Fruit fly (Drosophila melanogaster) whole organism: ENCODE measurements around the gene Saysd1.

ENCODE experiments used
- CG8478 ChIP-seq: fragments of >200 bp; optimal IDR thresholded peaks from 2 replicates; lab custom pipeline; 2018; ENCODE audit warnings: inconsistent platforms
- EcR ChIP-seq, 2 experiments: fragments of >200 bp; optimal IDR thresholded peaks; 2 replicates each; lab custom pipeline; 2017; ENCODE audit warnings: missing biosample characterization in 2 of 2, missing genetic modification characterization in 2 of 2, missing genetic modification reagents in 2 of 2
- pan ChIP-seq: fragments of >200 bp; optimal IDR thresholded peaks from 2 replicates; lab custom pipeline; 2017
- psq ChIP-seq: fragments of >200 bp; optimal IDR thresholded peaks from 2 replicates; lab custom pipeline; 2017
- usp ChIP-seq: fragments of >200 bp; optimal IDR thresholded peaks from 2 replicates; lab custom pipeline; 2017; ENCODE audit warnings: missing biosample characterization, missing genetic modification characterization, mixed read lengths

DNA sequence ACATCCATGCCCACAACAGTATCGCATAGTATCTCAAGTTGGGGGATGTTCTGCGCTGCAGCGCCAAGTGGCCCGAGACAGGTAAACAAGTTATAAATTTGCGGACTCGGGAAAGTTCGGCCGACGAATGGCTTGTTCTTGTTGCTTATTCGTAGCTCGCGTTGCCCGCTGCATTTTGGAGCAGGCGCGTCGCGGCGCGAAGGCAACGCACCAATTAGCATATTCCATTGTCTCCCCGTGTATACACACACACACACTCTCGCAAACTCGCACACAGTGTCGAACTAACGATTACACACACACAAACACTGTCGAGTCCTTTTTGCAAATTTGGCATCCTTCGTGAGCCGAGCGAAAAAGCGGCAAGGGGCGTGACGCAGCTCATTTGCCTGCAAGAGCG is 26.0 kb downstream of the Saysd1 start:
- no peak for TF ChIP-seq CG8478 (lab: Kevin White, UChicago)
- TF ChIP-seq usp (GFP tag; lab: Kevin White, UChicago) = no peak
- no peak for TF ChIP-seq psq (lab: Kevin White, UChicago)
- no peak for TF ChIP-seq pan (lab: Kevin White, UChicago)
- no peak for TF ChIP-seq EcR (GFP tag; optimal IDR thresholded peaks at IDR 0.05; lab: Kevin White, UChicago)
